Worm (Caenorhabditis elegans): ENCODE data around the gene C18A11.2.

The C18A11.2 gene

ce11 chrX:8021609-8022008 is 45.8 kb upstream of the C18A11.2 start (continued):
- TF ChIP-seq ceh-90 (tag; optimal IDR thresholded peaks at IDR 0.05) (peak; percentile 11), blmp-1 (tag; optimal IDR thresholded peaks at IDR 0.05) (no peak), mab-9 (GFP tag; IDR thresholded peaks at IDR 0.05) (peak; percentile 40; the same call in 1 of the 2 replicates), zip-4 (GFP tag; optimal IDR thresholded peaks at IDR 0.05) (peak; percentile 2), isw-1 (GFP tag; IDR thresholded peaks at IDR 0.05) (peak; percentile 16; the same call in 1 of the 2 replicates), ces-1 (GFP tag; optimal IDR thresholded peaks at IDR 0.05) (no peak), nhr-237 (tag; optimal IDR thresholded peaks at IDR 0.05) (no peak), xbp-1 (tag; optimal IDR thresholded peaks at IDR 0.05) (peak; percentile 72), nhr-71 (tag; optimal IDR thresholded peaks at IDR 0.05) (peak; percentile 98), lin-15B (tag; optimal IDR thresholded peaks at IDR 0.05) (no peak), nhr-11 (tag; optimal IDR thresholded peaks at IDR 0.05) (peak; percentile 88), lsy-2 (tag; optimal IDR thresholded peaks at IDR 0.05) (peak; percentile 78 to 79), pag-3 (tag; optimal IDR thresholded peaks at IDR 0.05; ENCODE audit: borderline replicate concordance, insufficient read depth) (no peak), C16A3.4 (tag; optimal IDR thresholded peaks at IDR 0.05) (peak; percentile 59), irx-1 (tag; optimal IDR thresholded peaks at IDR 0.05) (peak; percentile 68), sup-37 (GFP tag; optimal IDR thresholded peaks at IDR 0.05) (peak; percentile 14), nhr-19 (GFP tag; conservative IDR thresholded peaks at IDR 0.05) (peak; percentile 88), mdl-1 (tag; optimal IDR thresholded peaks at IDR 0.05) (peak in 1 of 2 experiments; percentile 75), swsn-7 (tag; optimal IDR thresholded peaks at IDR 0.05) (peak; percentile 87), fos-1 (tag; optimal IDR thresholded peaks at IDR 0.05) (peak; percentile 24), snpc-4 (tag; optimal IDR thresholded peaks at IDR 0.05) (peak; percentile 26), ceh-88 (GFP tag; IDR thresholded peaks at IDR 0.05) (peak; percentile 75), ceh-82 (tag; optimal IDR thresholded peaks at IDR 0.05) (peak; percentile 40 to 51 (median 50)), fkh-4 (tag; optimal IDR thresholded peaks at IDR 0.05; ENCODE audit: borderline replicate concordance) (peak; percentile 61)

ce11 chrX:8022728-8023127 is 44.6 kb upstream of the C18A11.2 start:
- no peak for TF ChIP-seq fkh-4 (tag; optimal IDR thresholded peaks at IDR 0.05; ENCODE audit: borderline replicate concordance)
- TF ChIP-seq zip-4 (GFP tag; optimal IDR thresholded peaks at IDR 0.05): no peak
- no peak for TF ChIP-seq isw-1 (GFP tag; IDR thresholded peaks at IDR 0.05)
- no peak for TF ChIP-seq tlp-1 (tag; optimal IDR thresholded peaks at IDR 0.05)
- TF ChIP-seq elt-2 (tag; optimal IDR thresholded peaks at IDR 0.05): peak; percentile 80
- TF ChIP-seq aly-2 (tag; optimal IDR thresholded peaks at IDR 0.05): no peak
- no peak for TF ChIP-seq unc-86 (tag; optimal IDR thresholded peaks at IDR 0.05)
- no peak for TF ChIP-seq aha-1 (tag; optimal IDR thresholded peaks at IDR 0.05)
- TF ChIP-seq dsc-1 (tag; optimal IDR thresholded peaks at IDR 0.05): no peak
- no peak for TF ChIP-seq unc-62 (GFP tag; optimal IDR thresholded peaks at IDR 0.05)
- no peak for TF ChIP-seq pax-3 (tag; optimal IDR thresholded peaks at IDR 0.05)
- TF ChIP-seq snpc-4 (tag; optimal IDR thresholded peaks at IDR 0.05): no peak
- no peak for TF ChIP-seq swsn-7 (tag; optimal IDR thresholded peaks at IDR 0.05)
- no peak for TF ChIP-seq nhr-20 (tag; optimal IDR thresholded peaks at IDR 0.05)
- TF ChIP-seq ztf-11 (tag; optimal IDR thresholded peaks at IDR 0.05): no peak
- TF ChIP-seq blmp-1 (tag; optimal IDR thresholded peaks at IDR 0.05): no peak
- peak in 1 of 2 experiments; percentile 60 for TF ChIP-seq mdl-1 (tag; optimal IDR thresholded peaks at IDR 0.05)
- no peak for TF ChIP-seq Y116A8C.19 (tag; optimal IDR thresholded peaks at IDR 0.05; ENCODE audit: borderline replicate concordance)
- no peak for TF ChIP-seq ama-1 (optimal IDR thresholded peaks at IDR 0.05)
- TF ChIP-seq nhr-28 (tag; optimal IDR thresholded peaks at IDR 0.05): no peak
- TF ChIP-seq sup-37 (GFP tag; optimal IDR thresholded peaks at IDR 0.05): no peak
- TF ChIP-seq zag-1 (tag; optimal IDR thresholded peaks at IDR 0.05): no peak
- no peak for TF ChIP-seq elt-3 (tag; optimal IDR thresholded peaks at IDR 0.05)
- TF ChIP-seq lin-14 (GFP tag; optimal IDR thresholded peaks at IDR 0.05): no peak
- no peak for TF ChIP-seq F16B12.6 (tag; optimal IDR thresholded peaks at IDR 0.05)
- TF ChIP-seq irx-1 (tag; optimal IDR thresholded peaks at IDR 0.05): no peak
- no peak for TF ChIP-seq egl-13 (tag; optimal IDR thresholded peaks at IDR 0.05)
- TF ChIP-seq ets-5 (GFP tag; IDR thresholded peaks at IDR 0.05): no peak
- no peak for TF ChIP-seq ceh-8 (GFP tag; optimal IDR thresholded peaks at IDR 0.05)
- TF ChIP-seq jun-1 (tag; optimal IDR thresholded peaks at IDR 0.05): peak; percentile 23
- no peak for TF ChIP-seq lin-15B (tag; optimal IDR thresholded peaks at IDR 0.05)
- no peak for TF ChIP-seq hlh-4 (tag; optimal IDR thresholded peaks at IDR 0.05)
- TF ChIP-seq egl-27 (tag; optimal IDR thresholded peaks at IDR 0.05): no peak
- TF ChIP-seq ceh-88 (GFP tag; IDR thresholded peaks at IDR 0.05): no peak
- no peak for TF ChIP-seq sox-4 (tag; optimal IDR thresholded peaks at IDR 0.05)
- TF ChIP-seq unc-30 (tag; optimal IDR thresholded peaks at IDR 0.05): no peak
- TF ChIP-seq lin-13 (GFP tag; optimal IDR thresholded peaks at IDR 0.05): no peak
- no peak for TF ChIP-seq mab-9 (GFP tag; IDR thresholded peaks at IDR 0.05)
- peak; percentile 4 for TF ChIP-seq nhr-71 (tag; optimal IDR thresholded peaks at IDR 0.05)

Data from whole organism, L1 larva.